Worm (Caenorhabditis elegans) whole organism, young adult: ENCODE results near the gene srx-113.
A peak's percentile ranks its signal among the peaks of the same experiment; 100 is the strongest.

Experiments
- B0019.2 ChIP-seq: fragments of 200-800 bp; sonication (Bioruptor generic); conservative IDR thresholded peaks from 2 replicates; pipeline ENCODE4 v1.3.6; 2022; ENCODE audit warnings: missing genetic modification reagents, missing genetic modification characterization, missing compliant biosample characterization
- F23B12.7 ChIP-seq: sonication (generic microtip); optimal IDR thresholded peaks from 2 replicates; lab custom pipeline; 2017; ENCODE audit warnings: missing genetic modification characterization, mild to moderate bottlenecking, missing compliant biosample characterization, antibody characterized with exemption, moderate library complexity; ENCODE audit not compliant: insufficient read depth
- F33H1.4 ChIP-seq: fragments of 200-800 bp; sonication (Bioruptor generic); IDR thresholded peaks from 2 replicates; pipeline ENCODE4 v1.3.6; 2022; ENCODE audit warnings: missing genetic modification reagents, missing genetic modification characterization, missing compliant biosample characterization
- F37B4.10 ChIP-seq: fragments of 200-800 bp; sonication (Bioruptor generic); IDR thresholded peaks from 2 replicates; pipeline ENCODE4 v1.3.6; 2022; ENCODE audit warnings: missing genetic modification characterization, missing compliant biosample characterization
- Y67H2A.10 ChIP-seq: fragments of 200-800 bp; sonication (Bioruptor generic); conservative IDR thresholded peaks from 2 replicates; pipeline ENCODE4 v1.3.6; 2022; ENCODE audit warnings: missing genetic modification reagents, missing genetic modification characterization, missing compliant biosample characterization
- Y79H2A.3 ChIP-seq: fragments of 200-800 bp; sonication (Bioruptor generic); conservative IDR thresholded peaks from 2 replicates; pipeline ENCODE4 v1.3.6; 2022; ENCODE audit warnings: missing genetic modification reagents, missing genetic modification characterization, missing compliant biosample characterization
- Y95B8A.8 ChIP-seq: fragments of 200-800 bp; sonication (Bioruptor generic); IDR thresholded peaks from 2 replicates; pipeline ENCODE4 v1.3.6; 2022; ENCODE audit warnings: missing genetic modification reagents, missing genetic modification characterization, missing compliant biosample characterization
- aptf-2 ChIP-seq: fragments of 200-800 bp; sonication (Bioruptor generic); conservative IDR thresholded peaks from 2 replicates; pipeline ENCODE4 v1.3.6; 2022; ENCODE audit warnings: missing genetic modification reagents, missing genetic modification characterization, missing compliant biosample characterization
- aptf-3 ChIP-seq: fragments of 200-800 bp; sonication (Bioruptor generic); IDR thresholded peaks from 2 replicates; pipeline ENCODE4 v1.3.6; 2022; ENCODE audit warnings: missing genetic modification characterization, missing compliant biosample characterization
- athp-1 ChIP-seq: sonication (generic microtip); optimal IDR thresholded peaks from 2 replicates; lab custom pipeline; 2017; ENCODE audit warnings: mild to moderate bottlenecking, missing genetic modification characterization, missing compliant biosample characterization
- attf-5 ChIP-seq: fragments of 200-800 bp; sonication (Bioruptor generic); optimal IDR thresholded peaks from 2 replicates; lab custom pipeline; 2018; ENCODE audit warnings: mild to moderate bottlenecking, missing genetic modification characterization, missing compliant biosample characterization
- attf-6 ChIP-seq: fragments of 200-800 bp; sonication (Bioruptor generic); IDR thresholded peaks from 2 replicates; pipeline ENCODE4 v1.3.6; 2022; ENCODE audit warnings: missing genetic modification reagents, missing genetic modification characterization, missing compliant biosample characterization
- cebp-1 ChIP-seq, 2 experiments: fragments of 200-800 bp in 1 of 2; sonication (Bioruptor generic) in 1 of 2; sonication (generic microtip) in 1 of 2; IDR thresholded peaks in 1 of 2; optimal IDR thresholded peaks in 1 of 2; 2 replicates each; pipeline versions ENCODE4 v1.3.6 to Lab custom; 2017 to 2022; ENCODE audit warnings: missing compliant biosample characterization in 2 of 2, missing genetic modification characterization in 2 of 2, mild to moderate bottlenecking in 1 of 2, missing genetic modification reagents in 1 of 2, moderate library complexity in 1 of 2
- ceh-100 ChIP-seq: fragments of 200-800 bp; sonication (Bioruptor generic); IDR thresholded peaks from 2 replicates; pipeline ENCODE4 v1.3.6; 2022; ENCODE audit warnings: missing genetic modification reagents, missing genetic modification characterization, missing compliant biosample characterization
- ceh-58 ChIP-seq: fragments of 200-800 bp; sonication (Bioruptor generic); IDR thresholded peaks from 2 replicates; pipeline ENCODE4 v1.3.6; 2022; ENCODE audit warnings: missing genetic modification characterization, missing compliant biosample characterization
- egl-44 ChIP-seq: fragments of 200-800 bp; sonication (Bioruptor generic); IDR thresholded peaks from 2 replicates; pipeline ENCODE4 v1.3.6; 2022; ENCODE audit warnings: missing genetic modification reagents, missing genetic modification characterization, missing compliant biosample characterization
- ekl-4 ChIP-seq: fragments of 200-800 bp; sonication (Bioruptor generic); IDR thresholded peaks from 2 replicates; pipeline ENCODE4 v1.3.6; 2022; ENCODE audit warnings: missing genetic modification reagents, missing genetic modification characterization, missing compliant biosample characterization
- hmg-1.2 ChIP-seq: fragments of 200-800 bp; sonication (Bioruptor generic); IDR thresholded peaks from 2 replicates; pipeline ENCODE4 v1.3.6; 2022; ENCODE audit warnings: missing genetic modification reagents, missing genetic modification characterization, missing compliant biosample characterization
- hrde-1 ChIP-seq: sonication (generic microtip); optimal IDR thresholded peaks from 2 replicates; lab custom pipeline; 2016; ENCODE audit warnings: missing genetic modification characterization, mild to moderate bottlenecking, missing compliant biosample characterization, moderate library complexity, missing genotype, missing genetic modification reagents, borderline replicate concordance
- lag-1 ChIP-seq: fragments of 200-800 bp; sonication (Bioruptor generic); IDR thresholded peaks from 2 replicates; pipeline ENCODE4 v1.3.6; 2022; ENCODE audit warnings: missing genetic modification reagents, missing genetic modification characterization, missing compliant biosample characterization
- let-607 ChIP-seq, 2 experiments: fragments of 200-800 bp in 1 of 2; sonication (Bioruptor generic) in 1 of 2; sonication (generic microtip) in 1 of 2; optimal IDR thresholded peaks; 2 replicates each; lab custom pipeline; 2016 to 2018; ENCODE audit warnings: mild to moderate bottlenecking in 2 of 2, missing compliant biosample characterization in 2 of 2, missing genetic modification characterization in 2 of 2, moderate library complexity in 2 of 2, missing genotype in 1 of 2
- lin-35 ChIP-seq, 3 experiments: fragments of 150-350 bp in 2 of 3; sonication (generic microtip) in 1 of 3; optimal IDR thresholded peaks; 2 replicates each; lab custom pipeline; 2014 to 2018; ENCODE audit warnings: missing biosample characterization in 3 of 3, missing genetic modification characterization in 3 of 3, missing genetic modification reagents in 3 of 3
- lin-40 ChIP-seq: sonication (generic microtip); optimal IDR thresholded peaks from 2 replicates; lab custom pipeline; 2016; ENCODE audit warnings: missing genetic modification characterization, mild to moderate bottlenecking, missing compliant biosample characterization, missing genotype, missing genetic modification reagents
- lir-1 ChIP-seq: fragments of 200-800 bp; sonication (Bioruptor generic); conservative IDR thresholded peaks from 2 replicates; pipeline ENCODE4 v1.3.6; 2022; ENCODE audit warnings: missing genetic modification reagents, missing genetic modification characterization, missing compliant biosample characterization
- mcd-1 ChIP-seq: fragments of 200-800 bp; sonication (Bioruptor generic); IDR thresholded peaks from 2 replicates; pipeline ENCODE4 v1.3.6; 2022; ENCODE audit warnings: missing genetic modification reagents, missing genetic modification characterization, missing compliant biosample characterization
- mes-4 ChIP-seq: sonication (generic microtip); optimal IDR thresholded peaks from 2 replicates; lab custom pipeline; 2016; ENCODE audit warnings: missing genotype, missing genetic modification characterization, missing compliant biosample characterization
- mxl-1 ChIP-seq: sonication (generic microtip); optimal IDR thresholded peaks from 2 replicates; lab custom pipeline; 2016; ENCODE audit warnings: missing genetic modification characterization, missing compliant biosample characterization
- nfyb-1 ChIP-seq: fragments of 200-800 bp; sonication (Bioruptor generic); IDR thresholded peaks from 2 replicates; pipeline ENCODE4 v1.3.6; 2022; ENCODE audit warnings: missing genetic modification reagents, missing genetic modification characterization, missing compliant biosample characterization
- nhr-120 ChIP-seq: fragments of 200-800 bp; sonication (Bioruptor generic); IDR thresholded peaks from 2 replicates; pipeline ENCODE4 v1.3.6; 2022; ENCODE audit warnings: missing genetic modification characterization, missing compliant biosample characterization
- nhr-80 ChIP-seq: sonication (generic microtip); optimal IDR thresholded peaks from 2 replicates; lab custom pipeline; 2016; ENCODE audit warnings: missing genetic modification characterization, missing compliant biosample characterization
- pbrm-1 ChIP-seq: fragments of 200-800 bp; sonication (Bioruptor generic); IDR thresholded peaks from 2 replicates; pipeline ENCODE4 v1.3.6; 2022; ENCODE audit warnings: missing genetic modification reagents, missing genetic modification characterization, missing compliant biosample characterization
- pha-4 ChIP-seq: fragments of 150-350 bp; sonication (generic microtip); optimal IDR thresholded peaks from 2 replicates; lab custom pipeline; 2014; ENCODE audit warnings: missing biosample characterization, missing genetic modification reagents, missing genetic modification characterization
- rec-8 ChIP-seq, 2 experiments: sonication (generic microtip); optimal IDR thresholded peaks; 2 replicates each; lab custom pipeline; 2016; ENCODE audit warnings: mild to moderate bottlenecking in 2 of 2, missing genetic modification characterization in 2 of 2, missing genetic modification reagents in 2 of 2, missing genotype in 2 of 2, missing biosample characterization in 1 of 2, missing compliant biosample characterization in 1 of 2, moderate library complexity in 1 of 2
- rpc-1 ChIP-seq, 2 experiments: fragments of 150-350 bp in 1 of 2; sonication (generic microtip) in 1 of 2; optimal IDR thresholded peaks; 2 replicates each; lab custom pipeline; 2014 to 2018; ENCODE audit warnings: missing biosample characterization in 1 of 2, missing genetic modification characterization in 1 of 2, missing genetic modification reagents in 1 of 2, missing genotype in 1 of 2
- snpc-1.1 ChIP-seq: sonication (generic microtip); optimal IDR thresholded peaks from 2 replicates; lab custom pipeline; 2017; ENCODE audit warnings: missing genetic modification characterization, mild to moderate bottlenecking, missing compliant biosample characterization, antibody characterized with exemption, moderate library complexity, missing genotype, missing genetic modification reagents; ENCODE audit not compliant: insufficient read depth
- snpc-1.3 ChIP-seq: sonication (generic microtip); optimal IDR thresholded peaks from 2 replicates; lab custom pipeline; 2017; ENCODE audit warnings: missing genetic modification characterization, mild to moderate bottlenecking, missing compliant biosample characterization, antibody characterized with exemption, moderate library complexity, missing genotype, missing genetic modification reagents; ENCODE audit not compliant: insufficient read depth
- snpc-4 ChIP-seq, 5 experiments: fragments of 150-350 bp in 1 of 5; sonication (generic microtip) in 4 of 5; optimal IDR thresholded peaks; 2 replicates each; lab custom pipeline; 2014 to 2018; ENCODE audit warnings: missing genetic modification characterization in 5 of 5, missing biosample characterization in 3 of 5, antibody characterized with exemption in 2 of 5, mild to moderate bottlenecking in 2 of 5, missing compliant biosample characterization in 2 of 5, missing genotype in 2 of 5, moderate library complexity in 2 of 5, missing genetic modification reagents in 1 of 5
- tlf-1 ChIP-seq: fragments of 200-800 bp; sonication (Bioruptor generic); optimal IDR thresholded peaks from 2 replicates; lab custom pipeline; 2018; ENCODE audit warnings: mild to moderate bottlenecking, missing genetic modification characterization, missing compliant biosample characterization
- unc-62 ChIP-seq: fragments of 150-350 bp; optimal IDR thresholded peaks from 2 replicates; lab custom pipeline; 2014; ENCODE audit warnings: missing biosample characterization, missing genetic modification reagents, missing genetic modification characterization
- ztf-18 ChIP-seq: sonication (generic microtip); optimal IDR thresholded peaks from 2 replicates; lab custom pipeline; 2016; ENCODE audit warnings: missing genotype, mild to moderate bottlenecking, missing genetic modification characterization, missing compliant biosample characterization
- ztf-22 ChIP-seq: fragments of 200-800 bp; sonication (Bioruptor generic); optimal IDR thresholded peaks from 2 replicates; lab custom pipeline; 2018; ENCODE audit warnings: mild to moderate bottlenecking, missing genetic modification characterization, moderate library complexity, missing compliant biosample characterization
- ztf-3 ChIP-seq: fragments of 200-800 bp; sonication (Bioruptor generic); optimal IDR thresholded peaks from 2 replicates; lab custom pipeline; 2018; ENCODE audit warnings: mild to moderate bottlenecking, missing genetic modification characterization, missing compliant biosample characterization

The srx-113 gene

ce11 chrV:12599510-12600242 lies 32.3 kb downstream of the srx-113 start, which contains the start of gene C14C10.5:
C14C10.5 (plus strand) TSS chrV:12600192.
- no peak for TF ChIP-seq mcd-1
- peak; percentile 26 for TF ChIP-seq lin-40
- TF ChIP-seq F37B4.10 = no peak
- no peak for TF ChIP-seq tlf-1 (GFP tag; lab: Kevin White, UChicago)
- TF ChIP-seq snpc-1.3 (tag; lab: Kevin White, UChicago) = no peak
- no peak for TF ChIP-seq Y79H2A.3 (GFP tag; lab: Robert Waterston, UW)
- TF ChIP-seq let-607 (tag; optimal IDR thresholded peaks at IDR 0.05; lab: Kevin White, UChicago) = no peak
- TF ChIP-seq Y95B8A.8 = no peak
- TF ChIP-seq attf-5 (GFP tag; lab: Kevin White, UChicago) = peak; percentile 73
- TF ChIP-seq rpc-1 (optimal IDR thresholded peaks at IDR 0.05; lab: Kevin White, UChicago) = no peak
- no peak for TF ChIP-seq rpc-1 (tag; optimal IDR thresholded peaks at IDR 0.05; lab: Kevin White, UChicago)
- TF ChIP-seq pha-4 = no peak
- peak; percentile 63 for TF ChIP-seq nhr-80
- no peak for TF ChIP-seq lir-1 (GFP tag; lab: Robert Waterston, UW)
- TF ChIP-seq F33H1.4 (GFP tag; lab: Robert Waterston, UW) = no peak
- no peak for TF ChIP-seq snpc-4 (GFP tag; optimal IDR thresholded peaks at IDR 0.05; lab: Kevin White, UChicago)
- no peak for TF ChIP-seq snpc-4 (tag; optimal IDR thresholded peaks at IDR 0.05; lab: Kevin White, UChicago)
- TF ChIP-seq nfyb-1 (GFP tag; lab: Robert Waterston, UW) = no peak
- TF ChIP-seq Y67H2A.10 (GFP tag; lab: Robert Waterston, UW) = no peak
- TF ChIP-seq pbrm-1 = no peak
- no peak for TF ChIP-seq cebp-1 (GFP tag; IDR thresholded peaks at IDR 0.05; lab: Robert Waterston, UW)
- TF ChIP-seq cebp-1 (tag; optimal IDR thresholded peaks at IDR 0.05; lab: Kevin White, UChicago) = peak; percentile 42
- no peak for TF ChIP-seq aptf-3 (GFP tag; lab: Robert Waterston, UW)
- TF ChIP-seq ztf-22 = no peak
- TF ChIP-seq ztf-18 (tag; lab: Kevin White, UChicago) = peak; percentile 88

- TF ChIP-seq hmg-1.2 (GFP tag; lab: Robert Waterston, UW) (peak; percentile 94), ceh-100 (GFP tag; lab: Robert Waterston, UW) (no peak)
These were observed 32.8 kb downstream of the srx-113 start, which contains the start of the genes C14C10.10 and ril-2 for ce11 chrV:12599110-12599509. C14C10.10 (minus strand) TSS chrV:12599128. ril-2 (minus strand) TSS chrV:12599157.

DNA sequence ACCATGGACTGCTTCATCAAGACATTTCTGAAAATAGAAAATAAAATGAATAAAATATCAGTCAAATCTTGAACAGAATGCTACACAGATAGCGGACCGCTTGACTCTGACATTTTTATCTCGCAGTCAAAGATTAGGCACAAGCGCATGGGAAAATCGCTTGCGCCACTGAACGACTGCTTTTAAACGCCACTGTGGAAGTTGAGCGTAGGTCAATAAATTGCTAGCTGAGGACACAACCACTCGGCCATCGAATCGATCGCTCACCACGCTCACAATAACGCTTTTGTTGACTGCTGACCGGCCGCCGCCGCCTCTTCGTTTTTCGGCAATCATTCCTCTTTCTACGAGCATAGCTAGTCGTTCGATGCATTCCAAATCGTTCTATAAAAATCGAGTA lies 35.2 kb downstream of the srx-113 start:
- peak; percentile 49; the same call in 1 of the 2 replicates for TF ChIP-seq egl-44 (GFP tag; lab: Robert Waterston, UW)
- no peak for TF ChIP-seq attf-6 (GFP tag; lab: Robert Waterston, UW)
- TF ChIP-seq F23B12.7 (tag; lab: Kevin White, UChicago) = peak; percentile 74
- peak in 1 of 2 experiments; percentile 63 for TF ChIP-seq rec-8 (tag; optimal IDR thresholded peaks at IDR 0.05; lab: Kevin White, UChicago)
- peak; percentile 55 for TF ChIP-seq hrde-1 (tag; lab: Kevin White, UChicago)
- no peak for TF ChIP-seq pha-4
- TF ChIP-seq athp-1 (tag; lab: Kevin White, UChicago) = peak; percentile 70
- TF ChIP-seq ztf-22 = no peak
- TF ChIP-seq ekl-4 (GFP tag; lab: Robert Waterston, UW) = 0 out of 2 replicates have a peak, but pooled peaks have one; percentile 43
- peak; percentile 52 for TF ChIP-seq mes-4 (tag; lab: Kevin White, UChicago)
- TF ChIP-seq mxl-1 = peak; percentile 50
- TF ChIP-seq unc-62 (GFP tag; lab: Kevin White, UChicago) = no peak
- no peak for TF ChIP-seq aptf-2
- TF ChIP-seq ceh-58 = no peak
- TF ChIP-seq lin-35 (GFP tag; optimal IDR thresholded peaks at IDR 0.05; lab: Kevin White, UChicago) = peak in 1 of 3 experiments; percentile 33
- no peak for TF ChIP-seq nhr-120
- TF ChIP-seq snpc-1.1 (tag; lab: Kevin White, UChicago) = peak; percentile 24
- TF ChIP-seq lag-1 (GFP tag; lab: Robert Waterston, UW) = no peak
- TF ChIP-seq ztf-3 (GFP tag; lab: Kevin White, UChicago) = no peak
- TF ChIP-seq pbrm-1 = peak; percentile 43; the same call in 1 of the 2 replicates
- no peak for TF ChIP-seq B0019.2 (GFP tag; lab: Robert Waterston, UW)
